Worm (Caenorhabditis elegans) whole organism, late embryonic: ENCODE data around the gene nyn-3.

Source experiments
- ceh-14 ChIP-seq: sonication (generic microtip); optimal IDR thresholded peaks from 2 replicates; lab custom pipeline; 2016; ENCODE audit warnings: missing genotype, missing genetic modification characterization, missing compliant biosample characterization
- ceh-24 ChIP-seq: sonication (generic microtip); optimal IDR thresholded peaks from 2 replicates; lab custom pipeline; 2016; ENCODE audit warnings: mild to moderate bottlenecking, missing genetic modification characterization, missing compliant biosample characterization
- ceh-34 ChIP-seq: sonication (generic microtip); optimal IDR thresholded peaks from 2 replicates; lab custom pipeline; 2016; ENCODE audit warnings: mild to moderate bottlenecking, missing genetic modification characterization, missing compliant biosample characterization
- ceh-48 ChIP-seq: sonication (generic microtip); optimal IDR thresholded peaks from 2 replicates; lab custom pipeline; 2016; ENCODE audit warnings: missing genetic modification characterization, inconsistent platforms, missing compliant biosample characterization
- dmd-4 ChIP-seq: sonication (generic microtip); optimal IDR thresholded peaks from 2 replicates; lab custom pipeline; 2016; ENCODE audit warnings: borderline replicate concordance, missing genetic modification characterization, missing compliant biosample characterization
- ets-4 ChIP-seq: sonication (generic microtip); optimal IDR thresholded peaks from 2 replicates; lab custom pipeline; 2016; ENCODE audit warnings: missing genetic modification characterization, missing compliant biosample characterization
- fkh-6 ChIP-seq: sonication (generic microtip); optimal IDR thresholded peaks from 2 replicates; lab custom pipeline; 2016; ENCODE audit warnings: missing genetic modification characterization, missing compliant biosample characterization
- nfya-1 ChIP-seq: sonication (generic microtip); optimal IDR thresholded peaks from 2 replicates; lab custom pipeline; 2017; ENCODE audit warnings: missing genetic modification characterization, mild to moderate bottlenecking, missing compliant biosample characterization, antibody characterized with exemption, moderate library complexity
- pha-4 ChIP-seq: fragments of 150-350 bp; optimal IDR thresholded peaks from 2 replicates; lab custom pipeline; 2018; ENCODE audit warnings: missing biosample characterization, missing genetic modification reagents, missing genetic modification characterization
- sox-4 ChIP-seq: sonication (generic microtip); optimal IDR thresholded peaks from 2 replicates; lab custom pipeline; 2017; ENCODE audit warnings: mild to moderate bottlenecking, missing genetic modification characterization, inconsistent platforms, missing compliant biosample characterization
- tbx-7 ChIP-seq: sonication (generic microtip); optimal IDR thresholded peaks from 2 replicates; lab custom pipeline; 2016; ENCODE audit warnings: missing genotype, missing genetic modification characterization, missing compliant biosample characterization

ce11 chrII:6252707-6253106 lies 39.7 kb downstream of the nyn-3 start:
- TF ChIP-seq ceh-34 (tag; lab: Kevin White, UChicago) (no peak), nfya-1 (no peak), fkh-6 (tag; lab: Kevin White, UChicago) (no peak), pha-4 (no peak), ceh-24 (tag; lab: Kevin White, UChicago) (no peak), dmd-4 (tag; lab: Kevin White, UChicago) (no peak), ceh-14 (tag; lab: Kevin White, UChicago) (no peak), tbx-7 (tag; lab: Kevin White, UChicago) (no peak), ets-4 (no peak), ceh-48 (tag; lab: Kevin White, UChicago) (no peak), sox-4 (no peak)
